Fruit fly (Drosophila melanogaster): Measurements from ENCODE around the gene CG31855.
A peak's percentile ranks its signal among the peaks of the same experiment; 100 is the strongest.

The CG31855 gene

DNA sequence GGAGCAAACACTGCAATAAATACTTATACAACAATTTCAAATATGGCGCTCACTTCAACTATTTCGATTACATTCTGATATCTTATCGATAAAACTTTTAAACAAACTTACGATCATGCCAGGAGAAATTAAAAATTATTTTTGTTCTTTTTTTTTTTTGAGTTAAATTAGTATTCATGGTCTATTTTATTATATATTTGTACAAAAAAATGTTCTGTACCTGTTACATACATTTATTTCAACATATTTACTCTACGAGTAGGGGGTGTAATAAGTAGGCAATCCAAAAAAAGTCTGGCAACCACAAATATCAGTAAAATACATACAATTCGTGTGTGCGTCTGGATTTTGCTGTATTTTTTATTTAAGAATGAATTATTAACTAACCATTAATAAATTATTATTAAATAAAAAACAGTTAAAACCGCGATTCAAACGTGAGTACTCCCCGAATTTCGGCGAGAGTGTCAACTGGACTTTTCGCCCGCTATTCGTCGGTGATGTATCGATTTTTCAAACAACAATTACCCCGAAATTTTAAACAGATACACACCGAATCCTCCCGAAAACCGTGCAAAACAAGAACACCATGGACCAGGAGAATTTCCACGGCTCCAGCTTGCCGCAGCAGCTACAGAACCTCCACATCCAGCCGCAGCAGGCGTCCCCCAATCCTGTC is 13.5 kb downstream of the CG31855 start, which contains the start of gene loqs:
loqs (plus strand) TSS at position 302 of the 679 bp plus-strand sequence.
- TF ChIP-seq Clk (GFP tag; optimal IDR thresholded peaks at IDR 0.05) (no peak), CG1620 (GFP tag; optimal IDR thresholded peaks at IDR 0.05) (peak; percentile 60), pad (GFP tag; optimal IDR thresholded peaks at IDR 0.05) (no peak), cic (GFP tag; optimal IDR thresholded peaks at IDR 0.05) (no peak), cnc (optimal IDR thresholded peaks at IDR 0.05) (no peak), kay (GFP tag; ENCODE audit: borderline replicate concordance) (no peak), CG11617 (GFP tag; optimal IDR thresholded peaks at IDR 0.05) (no peak), CG7101 (tag; optimal IDR thresholded peaks at IDR 0.05) (peak; percentile 49), Hr96 (GFP tag; optimal IDR thresholded peaks at IDR 0.05) (no peak), Crg-1 (GFP tag; optimal IDR thresholded peaks at IDR 0.05) (no peak), CG33017 (tag; optimal IDR thresholded peaks at IDR 0.05) (no peak), bab1 (GFP tag; optimal IDR thresholded peaks at IDR 0.05) (peak; percentile 64), Mnt (GFP tag; optimal IDR thresholded peaks at IDR 0.05) (no peak), CG5204 (GFP tag; optimal IDR thresholded peaks at IDR 0.05) (no peak), toe (GFP tag; optimal IDR thresholded peaks at IDR 0.05) (no peak), ovo (GFP tag; optimal IDR thresholded peaks at IDR 0.05) (no peak), CG7045 (GFP tag; optimal IDR thresholded peaks at IDR 0.05) (no peak), CG14711 (tag; optimal IDR thresholded peaks at IDR 0.05) (peak; percentile 56), CG12768 (GFP tag; optimal IDR thresholded peaks at IDR 0.05) (no peak), tj (GFP tag; optimal IDR thresholded peaks at IDR 0.05) (no peak)

DNA sequence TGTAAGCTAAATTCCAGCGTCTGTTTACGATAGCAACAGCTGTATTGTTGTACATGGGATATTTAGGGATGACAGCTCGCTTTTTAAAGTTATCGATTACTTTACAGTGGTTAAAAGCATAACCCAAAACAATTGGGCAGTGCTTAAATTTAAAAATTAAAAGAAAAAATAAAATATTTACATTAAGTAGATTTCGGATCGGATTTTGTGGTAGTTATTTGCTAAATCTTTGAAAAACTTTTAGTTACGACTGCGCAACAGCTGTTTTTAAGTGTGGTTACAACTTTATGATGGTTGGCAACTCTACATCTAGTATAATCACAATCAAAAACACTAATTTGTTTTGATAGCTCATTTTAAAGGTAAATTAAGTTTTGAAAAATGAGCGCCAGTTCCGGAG is 18.3 kb downstream of the CG31855 start, which contains the start of the genes Ing5 and CG7099:
Ing5 (minus strand) TSS at position 58 of the 400 bp plus-strand sequence.
CG7099 (plus strand) TSS at position 317 of the 400 bp plus-strand sequence.
- TF ChIP-seq CG7101 (tag; optimal IDR thresholded peaks at IDR 0.05), result peak; percentile 96
- peak; percentile 99 for TF ChIP-seq bab1 (GFP tag; optimal IDR thresholded peaks at IDR 0.05)
- TF ChIP-seq CG11617 (GFP tag; optimal IDR thresholded peaks at IDR 0.05), result peak; percentile 96
- TF ChIP-seq CG33017 (tag; optimal IDR thresholded peaks at IDR 0.05), result peak; percentile 93
- peak; percentile 71 for TF ChIP-seq cic (GFP tag; optimal IDR thresholded peaks at IDR 0.05)
- TF ChIP-seq cnc (optimal IDR thresholded peaks at IDR 0.05), result no peak
- peak; percentile 89 for TF ChIP-seq Hr96 (GFP tag; optimal IDR thresholded peaks at IDR 0.05)
- TF ChIP-seq toe (GFP tag; optimal IDR thresholded peaks at IDR 0.05), result peak; percentile 98
- peak; percentile 91 for TF ChIP-seq Clk (GFP tag; optimal IDR thresholded peaks at IDR 0.05)
- peak; percentile 92 for TF ChIP-seq ovo (GFP tag; optimal IDR thresholded peaks at IDR 0.05)
- TF ChIP-seq CG1620 (GFP tag; optimal IDR thresholded peaks at IDR 0.05), result peak; percentile 97
- no peak for TF ChIP-seq CG5204 (GFP tag; optimal IDR thresholded peaks at IDR 0.05)
- peak; percentile 98 for TF ChIP-seq kay (GFP tag; ENCODE audit: borderline replicate concordance)
- peak; percentile 97 for TF ChIP-seq CG14711 (tag; optimal IDR thresholded peaks at IDR 0.05)
- peak; percentile 86 for TF ChIP-seq pad (GFP tag; optimal IDR thresholded peaks at IDR 0.05)
- peak; percentile 94 for TF ChIP-seq CG12768 (GFP tag; optimal IDR thresholded peaks at IDR 0.05)
- peak; percentile 92 for TF ChIP-seq Mnt (GFP tag; optimal IDR thresholded peaks at IDR 0.05)
- TF ChIP-seq tj (GFP tag; optimal IDR thresholded peaks at IDR 0.05), result peak; percentile 87
- peak; percentile 94 for TF ChIP-seq CG7045 (GFP tag; optimal IDR thresholded peaks at IDR 0.05)
- peak; percentile 94 for TF ChIP-seq Crg-1 (GFP tag; optimal IDR thresholded peaks at IDR 0.05)

DNA sequence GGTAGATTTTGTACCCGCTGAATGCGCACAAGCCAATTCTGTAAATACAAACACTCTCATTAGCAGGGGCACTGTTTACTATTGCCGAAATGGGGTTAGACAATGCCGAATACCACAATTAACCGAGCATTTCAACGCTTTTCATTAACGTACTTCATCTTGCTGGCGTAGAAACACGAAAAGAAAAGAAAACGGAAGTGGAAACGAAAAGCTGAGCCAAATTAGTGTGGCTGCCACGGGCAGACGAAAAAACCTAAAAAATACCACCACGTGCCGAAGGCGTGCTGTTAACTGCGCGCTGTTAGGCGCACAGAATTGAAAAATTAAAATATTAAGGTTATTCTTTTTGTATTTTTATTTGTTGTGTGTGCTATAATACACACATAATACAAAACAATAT is 25.9 kb downstream of the CG31855 start, which contains the start of gene RpL24:
RpL24 (minus strand) TSS at position 229 of the 400 bp plus-strand sequence.
- TF ChIP-seq CG12768 (GFP tag; optimal IDR thresholded peaks at IDR 0.05) (peak; percentile 91), cnc (optimal IDR thresholded peaks at IDR 0.05) (no peak), CG1620 (GFP tag; optimal IDR thresholded peaks at IDR 0.05) (peak; percentile 98), Clk (GFP tag; optimal IDR thresholded peaks at IDR 0.05) (peak; percentile 65), CG7045 (GFP tag; optimal IDR thresholded peaks at IDR 0.05) (peak; percentile 89), pad (GFP tag; optimal IDR thresholded peaks at IDR 0.05) (peak; percentile 87), kay (GFP tag; ENCODE audit: borderline replicate concordance) (no peak), CG14711 (tag; optimal IDR thresholded peaks at IDR 0.05) (peak; percentile 85), ovo (GFP tag; optimal IDR thresholded peaks at IDR 0.05) (peak; percentile 95), CG7101 (tag; optimal IDR thresholded peaks at IDR 0.05) (peak; percentile 96), Mnt (GFP tag; optimal IDR thresholded peaks at IDR 0.05) (peak; percentile 99), tj (GFP tag; optimal IDR thresholded peaks at IDR 0.05) (peak; percentile 77), CG33017 (tag; optimal IDR thresholded peaks at IDR 0.05) (peak; percentile 88), CG5204 (GFP tag; optimal IDR thresholded peaks at IDR 0.05) (peak; percentile 89), Hr96 (GFP tag; optimal IDR thresholded peaks at IDR 0.05) (peak; percentile 90), cic (GFP tag; optimal IDR thresholded peaks at IDR 0.05) (peak; percentile 79), Crg-1 (GFP tag; optimal IDR thresholded peaks at IDR 0.05) (peak; percentile 98), bab1 (GFP tag; optimal IDR thresholded peaks at IDR 0.05) (peak; percentile 99), toe (GFP tag; optimal IDR thresholded peaks at IDR 0.05) (peak; percentile 85), CG11617 (GFP tag; optimal IDR thresholded peaks at IDR 0.05) (peak; percentile 97)

DNA sequence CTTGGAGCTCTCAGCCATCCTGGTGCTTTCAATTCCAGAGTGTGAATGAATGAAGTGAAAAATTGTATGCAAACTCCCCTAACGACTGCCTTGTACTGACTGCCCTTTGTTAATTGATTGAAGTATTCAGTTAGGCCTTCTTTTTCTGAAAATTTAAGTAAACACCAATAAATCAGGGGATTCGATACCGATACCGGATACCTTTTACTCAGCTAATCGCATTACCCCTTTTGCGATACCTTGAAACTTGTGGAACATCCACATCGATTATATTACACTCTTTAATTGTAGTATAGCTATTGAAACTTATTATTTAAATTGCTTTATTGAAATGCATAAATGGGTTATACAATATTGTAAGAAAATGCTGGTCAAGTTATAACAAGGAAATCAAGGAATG is 27.1 kb downstream of the CG31855 start, which contains the start of gene CG16957:
CG16957 (minus strand) TSS at position 101 of the 400 bp plus-strand sequence.
- no peak for TF ChIP-seq CG33017 (tag; optimal IDR thresholded peaks at IDR 0.05)
- TF ChIP-seq CG1620 (GFP tag; optimal IDR thresholded peaks at IDR 0.05), result no peak
- no peak for TF ChIP-seq ovo (GFP tag; optimal IDR thresholded peaks at IDR 0.05)
- no peak for TF ChIP-seq bab1 (GFP tag; optimal IDR thresholded peaks at IDR 0.05)
- no peak for TF ChIP-seq cic (GFP tag; optimal IDR thresholded peaks at IDR 0.05)
- no peak for TF ChIP-seq CG7101 (tag; optimal IDR thresholded peaks at IDR 0.05)
- TF ChIP-seq Crg-1 (GFP tag; optimal IDR thresholded peaks at IDR 0.05), result no peak
- TF ChIP-seq CG14711 (tag; optimal IDR thresholded peaks at IDR 0.05), result no peak
- no peak for TF ChIP-seq CG11617 (GFP tag; optimal IDR thresholded peaks at IDR 0.05)
- TF ChIP-seq toe (GFP tag; optimal IDR thresholded peaks at IDR 0.05), result no peak
- no peak for TF ChIP-seq CG5204 (GFP tag; optimal IDR thresholded peaks at IDR 0.05)
- TF ChIP-seq Mnt (GFP tag; optimal IDR thresholded peaks at IDR 0.05), result no peak

DNA sequence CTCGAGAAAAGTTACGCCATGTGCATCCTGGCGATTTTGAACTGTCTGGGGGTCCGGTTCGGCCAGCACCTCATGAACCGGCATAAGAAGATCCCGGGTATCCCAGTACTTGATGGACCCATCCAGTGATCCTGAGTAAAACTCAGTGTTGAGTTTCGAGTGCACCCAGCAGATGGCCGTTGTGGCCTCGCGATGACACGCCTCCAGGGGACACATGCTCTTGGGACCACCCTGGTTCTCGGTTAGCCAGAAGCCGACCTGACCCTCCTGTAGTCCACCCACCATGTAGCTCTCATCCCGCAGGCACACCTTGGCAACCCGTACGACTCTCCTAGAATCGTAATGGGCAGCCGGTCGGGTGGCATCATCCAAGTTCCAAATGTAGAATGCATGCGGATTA is 28.4 kb downstream of the CG31855 start:
- TF ChIP-seq tj (GFP tag; optimal IDR thresholded peaks at IDR 0.05) (no peak), cic (GFP tag; optimal IDR thresholded peaks at IDR 0.05) (no peak), CG7045 (GFP tag; optimal IDR thresholded peaks at IDR 0.05) (no peak), kay (GFP tag; ENCODE audit: borderline replicate concordance) (no peak)
